Worm (Caenorhabditis elegans): ENCODE measurements around the gene fbxc-43.
A peak's percentile ranks its signal among the peaks of the same experiment; 100 is the strongest.

Gene fbxc-43

DNA sequence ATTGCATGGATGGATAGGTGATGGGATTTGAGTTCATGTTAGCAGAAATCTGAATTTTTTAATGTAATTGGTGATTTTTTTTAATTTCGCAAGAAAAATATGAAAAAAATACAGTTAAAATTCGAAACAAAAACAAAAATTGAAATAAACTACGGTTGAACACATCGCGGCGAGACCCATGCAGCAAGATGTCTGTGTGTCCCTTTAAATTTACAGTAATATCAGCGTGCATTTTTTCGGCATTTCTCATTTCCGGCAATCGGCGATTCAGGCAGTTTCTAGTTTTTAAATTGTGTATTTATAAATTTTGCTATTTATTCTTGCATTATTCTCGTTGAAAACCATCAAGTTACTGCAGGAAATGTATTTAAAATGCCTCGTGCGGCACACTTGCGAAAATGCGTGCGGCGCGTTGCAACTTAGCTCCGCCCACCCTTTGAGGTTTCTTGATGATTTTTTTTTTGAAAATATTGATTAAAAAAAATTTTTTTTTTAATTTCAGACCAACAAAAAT lies 2.0 kb upstream of the fbxc-43 start, which contains the start of the genes fbxc-44 and C16A11.2 (continued):
- TF ChIP-seq pax-3 (tag; optimal IDR thresholded peaks at IDR 0.05) (no peak), unc-62 (GFP tag; optimal IDR thresholded peaks at IDR 0.05) (no peak), dsc-1 (tag; optimal IDR thresholded peaks at IDR 0.05) (no peak), fos-1 (tag; optimal IDR thresholded peaks at IDR 0.05) (no peak), unc-98 (GFP tag; IDR thresholded peaks at IDR 0.05) (no peak), zip-4 (GFP tag; optimal IDR thresholded peaks at IDR 0.05) (no peak), tbx-2 (tag; optimal IDR thresholded peaks at IDR 0.05) (peak; percentile 33), fkh-4 (tag; optimal IDR thresholded peaks at IDR 0.05; ENCODE audit: borderline replicate concordance) (no peak), lin-13 (GFP tag; optimal IDR thresholded peaks at IDR 0.05) (no peak), pag-3 (tag; optimal IDR thresholded peaks at IDR 0.05; ENCODE audit: borderline replicate concordance, insufficient read depth) (no peak), ets-5 (GFP tag; IDR thresholded peaks at IDR 0.05) (no peak), nhr-85 (tag) (no peak), ceh-8 (GFP tag; optimal IDR thresholded peaks at IDR 0.05) (no peak), hlh-4 (tag; optimal IDR thresholded peaks at IDR 0.05) (no peak), ama-1 (optimal IDR thresholded peaks at IDR 0.05) (no peak), hpl-2 (GFP tag; optimal IDR thresholded peaks at IDR 0.05) (no peak), nhr-84 (tag; optimal IDR thresholded peaks at IDR 0.05) (no peak), skn-1 (tag; optimal IDR thresholded peaks at IDR 0.05) (peak; percentile 31), xbp-1 (tag; optimal IDR thresholded peaks at IDR 0.05) (peak; percentile 43), sox-4 (tag; optimal IDR thresholded peaks at IDR 0.05) (no peak), nhr-237 (tag; optimal IDR thresholded peaks at IDR 0.05) (no peak), nhr-77 (tag; optimal IDR thresholded peaks at IDR 0.05) (no peak), lin-15B (tag; optimal IDR thresholded peaks at IDR 0.05) (no peak), Y116A8C.19 (tag; optimal IDR thresholded peaks at IDR 0.05; ENCODE audit: borderline replicate concordance) (no peak), nhr-76 (tag; optimal IDR thresholded peaks at IDR 0.05) (no peak), mef-2 (tag; optimal IDR thresholded peaks at IDR 0.05) (no peak), unc-86 (tag; optimal IDR thresholded peaks at IDR 0.05) (no peak), tlp-1 (tag; optimal IDR thresholded peaks at IDR 0.05) (no peak), elt-2 (tag; optimal IDR thresholded peaks at IDR 0.05) (peak; percentile 69), unc-130 (tag; optimal IDR thresholded peaks at IDR 0.05) (peak; percentile 55), jun-1 (tag; optimal IDR thresholded peaks at IDR 0.05) (no peak), nhr-12 (tag; optimal IDR thresholded peaks at IDR 0.05) (no peak), swsn-7 (tag; optimal IDR thresholded peaks at IDR 0.05) (peak; percentile 51), nhr-11 (tag; optimal IDR thresholded peaks at IDR 0.05) (no peak), fkh-8 (tag; optimal IDR thresholded peaks at IDR 0.05) (no peak), nhr-90 (tag; optimal IDR thresholded peaks at IDR 0.05; ENCODE audit: poor library complexity) (peak; percentile 46), nhr-20 (tag; optimal IDR thresholded peaks at IDR 0.05) (peak; percentile 34), F16B12.6 (tag; optimal IDR thresholded peaks at IDR 0.05) (peak; percentile 32), nhr-19 (GFP tag; conservative IDR thresholded peaks at IDR 0.05) (no peak; the same call in 1 of the 2 replicates), C34B4.2 (tag; optimal IDR thresholded peaks at IDR 0.05) (no peak), vab-15 (tag; optimal IDR thresholded peaks at IDR 0.05) (no peak), alr-1 (tag; optimal IDR thresholded peaks at IDR 0.05; ENCODE audit: borderline replicate concordance) (no peak), isw-1 (GFP tag; IDR thresholded peaks at IDR 0.05) (no peak), ztf-4 (tag; optimal IDR thresholded peaks at IDR 0.05) (no peak), lin-39 (tag; optimal IDR thresholded peaks at IDR 0.05) (no peak), C04F5.9 (tag; optimal IDR thresholded peaks at IDR 0.05) (no peak), sptf-1 (tag; optimal IDR thresholded peaks at IDR 0.05) (no peak), lsy-2 (tag; optimal IDR thresholded peaks at IDR 0.05) (peak; percentile 51 to 54), fkh-10 (GFP tag; optimal IDR thresholded peaks at IDR 0.05) (no peak)

Measured in whole organism, L1 larva.